Worm (Caenorhabditis elegans): ENCODE data around the gene tra-1.

- TF ChIP-seq unc-62 (GFP tag; optimal IDR thresholded peaks at IDR 0.05) (no peak), nhr-237 (tag; optimal IDR thresholded peaks at IDR 0.05) (no peak), nhr-76 (tag; optimal IDR thresholded peaks at IDR 0.05) (no peak), cnd-1 (tag; optimal IDR thresholded peaks at IDR 0.05) (no peak), lin-13 (tag; optimal IDR thresholded peaks at IDR 0.05) (no peak), nhr-28 (tag; optimal IDR thresholded peaks at IDR 0.05) (no peak), blmp-1 (tag; optimal IDR thresholded peaks at IDR 0.05) (no peak), flh-1 (GFP tag; optimal IDR thresholded peaks at IDR 0.05) (no peak), ceh-39 (tag; optimal IDR thresholded peaks at IDR 0.05) (no peak)
Measured at ce11 chrIII:11200879-11201518, 6.0 kb upstream of the tra-1 start.
